Worm (Caenorhabditis elegans) whole organism, young adult: ENCODE results near the gene F59B2.14.

Experiments used
- Y53G8AR.9 ChIP-seq: fragments of 200-800 bp; sonication (Bioruptor generic); conservative IDR thresholded peaks from 2 replicates; pipeline ENCODE4 v1.3.6; 2022; ENCODE audit warnings: missing genetic modification reagents, missing genetic modification characterization, missing compliant biosample characterization
- Y56A3A.18 ChIP-seq: fragments of 200-800 bp; sonication (Bioruptor generic); IDR thresholded peaks from 2 replicates; pipeline ENCODE4 v1.3.6; 2022; ENCODE audit warnings: missing genetic modification reagents, missing genetic modification characterization, missing compliant biosample characterization
- akir-1 ChIP-seq: fragments of 200-800 bp; sonication (Bioruptor generic); optimal IDR thresholded peaks from 2 replicates; lab custom pipeline; 2018; ENCODE audit warnings: mild to moderate bottlenecking, missing genetic modification characterization, moderate library complexity, missing compliant biosample characterization
- ceh-27 ChIP-seq: fragments of 200-800 bp; sonication (Bioruptor generic); optimal IDR thresholded peaks from 2 replicates; lab custom pipeline; 2018; ENCODE audit warnings: mild to moderate bottlenecking, missing genetic modification characterization, moderate library complexity, missing compliant biosample characterization
- efl-1 ChIP-seq: fragments of 150-350 bp; optimal IDR thresholded peaks from 2 replicates; lab custom pipeline; 2014; ENCODE audit warnings: missing biosample characterization, missing genetic modification reagents, missing genetic modification characterization
- ets-4 ChIP-seq: fragments of 200-800 bp; sonication (Bioruptor generic); optimal IDR thresholded peaks from 2 replicates; lab custom pipeline; 2018; ENCODE audit warnings: mild to moderate bottlenecking, missing genetic modification characterization, missing compliant biosample characterization
- lsl-1 ChIP-seq: fragments of 200-800 bp; sonication (Bioruptor generic); optimal IDR thresholded peaks from 2 replicates; lab custom pipeline; 2018; ENCODE audit warnings: mild to moderate bottlenecking, missing genetic modification characterization, moderate library complexity, missing compliant biosample characterization
- mel-28 ChIP-seq: sonication (generic microtip); optimal IDR thresholded peaks from 2 replicates; lab custom pipeline; 2016; ENCODE audit warnings: borderline replicate concordance, mild to moderate bottlenecking, missing genetic modification characterization, missing compliant biosample characterization
- mes-4 ChIP-seq: sonication (generic microtip); optimal IDR thresholded peaks from 2 replicates; lab custom pipeline; 2016; ENCODE audit warnings: missing genotype, missing genetic modification characterization, missing compliant biosample characterization
- nfya-1 ChIP-seq: sonication (generic microtip); optimal IDR thresholded peaks from 2 replicates; lab custom pipeline; 2017; ENCODE audit warnings: antibody characterized with exemption, missing compliant biosample characterization, missing genetic modification characterization, borderline replicate concordance; ENCODE audit not compliant: insufficient read depth
- snpc-1.3 ChIP-seq: sonication (generic microtip); optimal IDR thresholded peaks from 2 replicates; lab custom pipeline; 2017; ENCODE audit warnings: missing genetic modification characterization, mild to moderate bottlenecking, missing compliant biosample characterization, antibody characterized with exemption, moderate library complexity, missing genotype, missing genetic modification reagents; ENCODE audit not compliant: insufficient read depth
- ztf-22 ChIP-seq: fragments of 200-800 bp; sonication (Bioruptor generic); optimal IDR thresholded peaks from 2 replicates; lab custom pipeline; 2018; ENCODE audit warnings: mild to moderate bottlenecking, missing genetic modification characterization, moderate library complexity, missing compliant biosample characterization

DNA sequence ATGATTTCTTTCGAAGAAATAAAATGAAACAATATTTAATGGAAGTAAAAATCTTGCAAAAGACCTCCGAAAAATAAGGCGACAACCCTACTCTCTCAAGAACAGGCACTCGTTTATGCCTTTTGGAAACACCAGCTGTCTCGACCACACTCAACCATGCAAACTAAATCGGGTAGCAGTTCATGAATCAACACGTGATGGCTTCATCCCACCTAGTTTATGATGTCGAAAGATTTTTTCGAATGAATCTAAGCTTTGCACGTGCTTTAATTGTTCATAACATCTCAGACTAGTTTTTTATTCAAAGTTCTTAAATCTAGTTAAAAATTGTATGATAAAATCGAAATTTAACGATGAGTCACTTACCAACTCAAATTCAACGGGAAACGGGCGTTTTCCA lies 30.8 kb upstream of the F59B2.14 start:
- no peak for TF ChIP-seq ets-4
- no peak for TF ChIP-seq mes-4 (tag; lab: Kevin White, UChicago)
- TF ChIP-seq Y53G8AR.9 = no peak
- no peak for TF ChIP-seq snpc-1.3 (tag; lab: Kevin White, UChicago)
- no peak for TF ChIP-seq efl-1 (GFP tag; lab: Kevin White, UChicago)
- TF ChIP-seq ceh-27 = no peak
- TF ChIP-seq nfya-1 (tag; lab: Kevin White, UChicago) = no peak
- no peak for TF ChIP-seq mel-28 (tag; lab: Kevin White, UChicago)
- no peak for TF ChIP-seq ztf-22 (GFP tag; lab: Kevin White, UChicago)
- TF ChIP-seq Y56A3A.18 (GFP tag; lab: Robert Waterston, UW) = no peak
- no peak for TF ChIP-seq akir-1
- TF ChIP-seq lsl-1 (GFP tag; lab: Kevin White, UChicago) = no peak
